Worm (Caenorhabditis elegans) whole organism, early embryonic: ENCODE data around the gene npr-1.

Experiments used
- aly-1 ChIP-seq: sonication (generic microtip); optimal IDR thresholded peaks from 2 replicates; lab custom pipeline; 2016; ENCODE audit warnings: missing genetic modification characterization, missing compliant biosample characterization
- ama-1 ChIP-seq: fragments of 150-350 bp; optimal IDR thresholded peaks from 2 replicates; lab custom pipeline; 2014
- ets-7 ChIP-seq: sonication (generic microtip); optimal IDR thresholded peaks from 2 replicates; lab custom pipeline; 2016; ENCODE audit warnings: missing genotype, missing genetic modification characterization, missing compliant biosample characterization
- flt-1 ChIP-seq: fragments of 200-800 bp; sonication (Bioruptor generic); IDR thresholded peaks from 2 replicates; pipeline ENCODE4 v1.3.6; 2022; ENCODE audit warnings: missing genetic modification characterization, missing compliant biosample characterization
- hmbx-1 ChIP-seq: sonication (generic microtip); optimal IDR thresholded peaks from 2 replicates; lab custom pipeline; 2016; ENCODE audit warnings: mild to moderate bottlenecking, missing genetic modification characterization, missing compliant biosample characterization
- pes-1 ChIP-seq: fragments of 200-800 bp; sonication (Bioruptor generic); IDR thresholded peaks from 2 replicates; pipeline ENCODE4 v1.3.6; 2022; ENCODE audit warnings: missing genetic modification reagents, missing genetic modification characterization, missing compliant biosample characterization
- tbx-11 ChIP-seq: fragments of 200-800 bp; sonication (Bioruptor generic); IDR thresholded peaks from 2 replicates; pipeline ENCODE4 v1.3.6; 2022; ENCODE audit warnings: missing genetic modification characterization, missing compliant biosample characterization

- TF ChIP-seq ama-1 (lab: Kevin White, UChicago), result no peak
- no peak for TF ChIP-seq pes-1
- no peak for TF ChIP-seq hmbx-1 (tag; lab: Kevin White, UChicago)
- no peak for TF ChIP-seq flt-1
- TF ChIP-seq aly-1 (tag; lab: Kevin White, UChicago), result no peak
- no peak for TF ChIP-seq tbx-11
- no peak for TF ChIP-seq ets-7
Measured at ce11 chrX:4818252-4818651, 48.5 kb upstream of the npr-1 start, which contains the start of gene R08E3.3.
